Worm (Caenorhabditis elegans) whole organism, L3 larva: ENCODE measurements around the gene ZK470.14.
"Not testable (repeated sequence)": the region's sequence is repeated elsewhere in the genome, so short reads cannot be mapped to it uniquely, and the experiment has no call there.

ENCODE experiments used
- nhr-77 ChIP-seq: fragments of 150-350 bp; optimal IDR thresholded peaks from 2 replicates; lab custom pipeline; 2014; ENCODE audit warnings: missing biosample characterization, missing genetic modification characterization
- unc-39 ChIP-seq: sonication (generic microtip); optimal IDR thresholded peaks from 4 replicates; lab custom pipeline; 2017; ENCODE audit warnings: missing biosample characterization, missing genetic modification characterization

- TF ChIP-seq nhr-77, unc-39 (tag; lab: Kevin White, UChicago): not testable (repeated sequence)
Observed at ce11 chrX:4199829-4200228, 32.6 kb downstream of the ZK470.14 start, which contains the start of gene F20B6.5.
